Fruit fly (Drosophila melanogaster) whole organism, adult: ENCODE data around the gene Adgf-D.
A peak's percentile ranks its signal among the peaks of the same experiment; 100 is the strongest.

ENCODE experiments used
- CG5204 ChIP-seq: fragments of 200-800 bp; sonication (Bioruptor generic); optimal IDR thresholded peaks from 2 replicates; lab custom pipeline; 2016; ENCODE audit warnings: missing biosample characterization, missing genetic modification characterization
- CG7101 ChIP-seq: fragments of 200-800 bp; sonication (Bioruptor generic); optimal IDR thresholded peaks from 2 replicates; lab custom pipeline; 2018; ENCODE audit warnings: missing biosample characterization, mild to moderate bottlenecking, missing genetic modification characterization, moderate library complexity
- Clk ChIP-seq: fragments of 200-800 bp; sonication (Bioruptor generic); optimal IDR thresholded peaks from 2 replicates; lab custom pipeline; 2017; ENCODE audit warnings: missing biosample characterization, missing genetic modification characterization
- ovo ChIP-seq: fragments of 200-800 bp; sonication (Bioruptor generic); optimal IDR thresholded peaks from 2 replicates; lab custom pipeline; 2016; ENCODE audit warnings: missing biosample characterization, missing genetic modification characterization
- toe ChIP-seq: fragments of 200-800 bp; sonication (Bioruptor generic); optimal IDR thresholded peaks from 2 replicates; lab custom pipeline; 2016; ENCODE audit warnings: missing biosample characterization, missing genetic modification characterization

DNA sequence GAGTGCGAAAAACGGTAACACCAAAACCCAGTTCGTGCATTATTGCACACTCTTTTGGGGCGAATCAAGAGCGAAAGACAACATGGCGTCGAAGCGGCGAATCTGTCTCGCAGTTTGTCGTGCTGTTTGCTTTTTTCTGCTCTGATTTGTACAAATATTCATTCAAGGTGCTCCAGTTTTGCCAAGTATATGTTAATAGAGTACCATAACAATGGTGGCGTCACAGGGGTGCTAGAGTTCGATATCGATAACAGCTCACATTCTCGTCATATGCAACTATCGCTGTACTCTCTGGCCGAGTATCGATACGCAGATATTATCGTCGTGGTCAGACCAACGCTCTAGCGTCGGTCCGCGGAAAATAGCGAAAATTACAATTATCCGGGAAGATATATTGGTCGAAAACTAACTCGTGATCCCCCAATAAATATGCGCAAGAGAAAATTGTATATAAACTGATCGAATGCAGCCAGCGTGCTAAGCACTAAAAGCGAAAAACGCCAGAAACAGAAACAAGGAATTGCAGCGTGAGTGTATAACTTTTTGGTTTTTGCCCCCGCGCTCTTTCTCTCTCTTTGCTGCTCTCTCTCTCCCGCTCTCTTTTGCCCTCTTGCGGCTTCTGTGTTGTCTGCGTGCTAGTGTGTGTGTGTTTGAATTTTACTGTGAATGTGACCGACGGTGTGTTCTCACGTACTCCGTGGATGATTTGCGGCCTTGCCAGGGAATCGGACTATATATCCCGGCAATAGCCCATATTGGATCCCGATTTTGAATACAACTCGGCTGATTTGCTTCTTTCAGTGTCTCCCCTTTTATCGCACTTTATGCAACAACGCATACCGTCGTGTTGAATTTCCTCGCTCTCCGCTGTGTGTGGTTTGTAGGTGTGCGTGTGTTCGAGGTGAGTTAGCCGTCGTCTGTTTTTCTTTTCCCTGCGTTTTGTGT, 21.3 kb downstream of the Adgf-D start, which contains the start of gene flfl:
- peak; percentile 56 for TF ChIP-seq toe (GFP tag; lab: Kevin White, UChicago)
- peak; percentile 20 for TF ChIP-seq CG7101 (tag; lab: Kevin White, UChicago)
- TF ChIP-seq Clk (GFP tag; lab: Kevin White, UChicago), result peak; percentile 5
- peak; percentile 65 for TF ChIP-seq ovo (GFP tag; lab: Kevin White, UChicago)
- peak; percentile 56 for TF ChIP-seq CG5204 (GFP tag; lab: Kevin White, UChicago)
